Worm (Caenorhabditis elegans) whole organism, L3 larva: ENCODE measurements around the gene C36E6.8.
A peak's percentile ranks its signal among the peaks of the same experiment; 100 is the strongest.

Experiments used
- R02D3.7 ChIP-seq: fragments of 150-350 bp; optimal IDR thresholded peaks from 2 replicates; lab custom pipeline; 2014; ENCODE audit warnings: missing biosample characterization, missing genetic modification characterization
- aly-2 ChIP-seq: fragments of 150-350 bp; optimal IDR thresholded peaks from 2 replicates; lab custom pipeline; 2014; ENCODE audit warnings: missing biosample characterization, missing genetic modification characterization
- ama-1 ChIP-seq: fragments of 150-350 bp; optimal IDR thresholded peaks from 2 replicates; lab custom pipeline; 2018
- ceh-16 ChIP-seq: sonication (generic microtip); optimal IDR thresholded peaks from 2 replicates; lab custom pipeline; 2017; ENCODE audit warnings: missing biosample characterization, missing genetic modification characterization
- ceh-28 ChIP-seq: fragments of 150-350 bp; optimal IDR thresholded peaks from 2 replicates; lab custom pipeline; 2014; ENCODE audit warnings: missing biosample characterization, missing genetic modification reagents, missing genetic modification characterization
- ceh-9 ChIP-seq: sonication (generic microtip); optimal IDR thresholded peaks from 2 replicates; lab custom pipeline; 2018; ENCODE audit warnings: missing biosample characterization, missing genetic modification characterization
- egl-5 ChIP-seq: fragments of 150-350 bp; optimal IDR thresholded peaks from 2 replicates; lab custom pipeline; 2017; ENCODE audit warnings: missing biosample characterization, missing genetic modification reagents, missing genetic modification characterization, inconsistent platforms
- elt-2 ChIP-seq: sonication (generic microtip); optimal IDR thresholded peaks from 2 replicates; lab custom pipeline; 2016; ENCODE audit warnings: missing genetic modification reagents, mild to moderate bottlenecking, missing genetic modification characterization, missing compliant biosample characterization
- elt-3 ChIP-seq, 3 experiments: fragments of 150-350 bp in 1 of 3; sonication (generic microtip) in 2 of 3; optimal IDR thresholded peaks; 2 replicates in 2 of 3; 4 replicates in 1 of 3; lab custom pipeline; 2014 to 2017; ENCODE audit warnings: missing biosample characterization in 3 of 3, missing genetic modification characterization in 3 of 3
- fkh-10 ChIP-seq: sonication (generic microtip); optimal IDR thresholded peaks from 2 replicates; lab custom pipeline; 2017; ENCODE audit warnings: missing biosample characterization, missing genetic modification reagents, missing genetic modification characterization
- fkh-2 ChIP-seq: fragments of 150-350 bp; optimal IDR thresholded peaks from 2 replicates; lab custom pipeline; 2014; ENCODE audit warnings: missing biosample characterization, missing genetic modification reagents, missing genetic modification characterization
- fos-1 ChIP-seq: fragments of 150-350 bp; optimal IDR thresholded peaks from 2 replicates; lab custom pipeline; 2014; ENCODE audit warnings: missing biosample characterization, missing genetic modification characterization
- hmg-11 ChIP-seq: sonication (generic microtip); optimal IDR thresholded peaks from 2 replicates; lab custom pipeline; 2016; ENCODE audit warnings: missing genetic modification characterization, missing compliant biosample characterization
- jun-1 ChIP-seq: fragments of 150-350 bp; optimal IDR thresholded peaks from 2 replicates; lab custom pipeline; 2014; ENCODE audit warnings: missing biosample characterization, missing genetic modification reagents, missing genetic modification characterization
- lin-15B ChIP-seq: fragments of 150-350 bp; optimal IDR thresholded peaks from 2 replicates; lab custom pipeline; 2014; ENCODE audit warnings: missing biosample characterization, missing genetic modification characterization
- lin-39 ChIP-seq: fragments of 150-350 bp; optimal IDR thresholded peaks from 2 replicates; lab custom pipeline; 2018; ENCODE audit warnings: missing biosample characterization, missing genetic modification reagents, missing genetic modification characterization
- lsy-12 ChIP-seq: sonication (generic microtip); optimal IDR thresholded peaks from 2 replicates; lab custom pipeline; 2016; ENCODE audit warnings: mild to moderate bottlenecking, missing genetic modification characterization, missing compliant biosample characterization
- mml-1 ChIP-seq: fragments of 150-350 bp; sonication (generic microtip); optimal IDR thresholded peaks from 3 replicates; lab custom pipeline; 2014; ENCODE audit warnings: missing biosample characterization, missing genetic modification characterization
- nfya-1 ChIP-seq: sonication (generic microtip); optimal IDR thresholded peaks from 2 replicates; lab custom pipeline; 2017; ENCODE audit warnings: missing genetic modification characterization, mild to moderate bottlenecking, missing compliant biosample characterization, antibody characterized with exemption, moderate library complexity; ENCODE audit not compliant: insufficient read depth
- nhr-11 ChIP-seq: fragments of 150-350 bp; optimal IDR thresholded peaks from 2 replicates; lab custom pipeline; 2014; ENCODE audit warnings: missing biosample characterization, missing genetic modification characterization
- nhr-12 ChIP-seq: fragments of 150-350 bp; optimal IDR thresholded peaks from 2 replicates; lab custom pipeline; 2014; ENCODE audit warnings: missing biosample characterization, missing genetic modification characterization
- nhr-23 ChIP-seq: fragments of 150-350 bp; optimal IDR thresholded peaks from 2 replicates; lab custom pipeline; 2014; ENCODE audit warnings: missing biosample characterization, missing genetic modification reagents, missing genetic modification characterization
- nhr-25 ChIP-seq: sonication (generic microtip); optimal IDR thresholded peaks from 2 replicates; lab custom pipeline; 2017; ENCODE audit warnings: missing biosample characterization, missing genetic modification characterization
- nhr-28 ChIP-seq: fragments of 150-350 bp; optimal IDR thresholded peaks from 2 replicates; lab custom pipeline; 2014; ENCODE audit warnings: missing biosample characterization, missing genetic modification characterization
- nhr-43 ChIP-seq: sonication (generic microtip); optimal IDR thresholded peaks from 2 replicates; lab custom pipeline; 2016; ENCODE audit warnings: mild to moderate bottlenecking, missing genetic modification characterization, missing compliant biosample characterization; ENCODE audit not compliant: poor library complexity, severe bottlenecking
- nhr-77 ChIP-seq: fragments of 150-350 bp; optimal IDR thresholded peaks from 2 replicates; lab custom pipeline; 2014; ENCODE audit warnings: missing biosample characterization, missing genetic modification characterization
- pha-4 ChIP-seq: fragments of 150-350 bp; optimal IDR thresholded peaks from 2 replicates; lab custom pipeline; 2014; ENCODE audit warnings: missing biosample characterization, missing genetic modification reagents, missing genetic modification characterization
- sea-2 ChIP-seq: fragments of 150-350 bp; sonication (generic microtip); optimal IDR thresholded peaks from 4 replicates; lab custom pipeline; 2014; ENCODE audit warnings: missing biosample characterization, missing genetic modification reagents, missing genetic modification characterization
- skn-1 ChIP-seq: fragments of 150-350 bp; optimal IDR thresholded peaks from 2 replicates; lab custom pipeline; 2014; ENCODE audit warnings: missing biosample characterization, missing genetic modification characterization
- snpc-4 ChIP-seq: fragments of 150-350 bp; optimal IDR thresholded peaks from 2 replicates; lab custom pipeline; 2014; ENCODE audit warnings: missing biosample characterization, missing genetic modification characterization
- tbx-2 ChIP-seq: sonication (generic microtip); optimal IDR thresholded peaks from 2 replicates; lab custom pipeline; 2016; ENCODE audit warnings: mild to moderate bottlenecking, missing genetic modification characterization, missing compliant biosample characterization
- zag-1 ChIP-seq: fragments of 150-350 bp; optimal IDR thresholded peaks from 2 replicates; lab custom pipeline; 2014; ENCODE audit warnings: missing biosample characterization, missing genetic modification characterization
- ztf-11 ChIP-seq: fragments of 150-350 bp; optimal IDR thresholded peaks from 2 replicates; lab custom pipeline; 2014; ENCODE audit warnings: missing biosample characterization, missing genetic modification characterization
- ztf-4 ChIP-seq: fragments of 150-350 bp; optimal IDR thresholded peaks from 2 replicates; lab custom pipeline; 2014; ENCODE audit warnings: missing biosample characterization, missing genetic modification characterization

Gene C36E6.8

ce11 chrX:17438386-17438785, at the start of gene C36E6.8:
Gene C36E6.8, plus strand, starts transcription at chrX:17438686.
- TF ChIP-seq nhr-11 (tag; lab: Kevin White, UChicago) (no peak), elt-2 (tag; lab: Kevin White, UChicago) (no peak), tbx-2 (tag; lab: Kevin White, UChicago) (no peak), hmg-11 (tag; lab: Kevin White, UChicago) (no peak), ama-1 (lab: Kevin White, UChicago) (no peak), ceh-16 (tag; lab: Kevin White, UChicago) (no peak), nhr-25 (no peak), R02D3.7 (tag; lab: Kevin White, UChicago) (no peak), fkh-10 (GFP tag; lab: Kevin White, UChicago) (no peak)

ce11 chrX:17390531-17390930, 48.0 kb upstream of the C36E6.8 start:
- TF ChIP-seq ceh-28 (tag; lab: Kevin White, UChicago) (no peak), aly-2 (no peak), nhr-11 (tag; lab: Kevin White, UChicago) (no peak), hmg-11 (tag; lab: Kevin White, UChicago) (no peak), ceh-16 (tag; lab: Kevin White, UChicago) (no peak), ztf-11 (tag; lab: Kevin White, UChicago) (no peak), lin-39 (tag; lab: Kevin White, UChicago) (no peak)

ce11 chrX:17391515-17391914, 47.0 kb upstream of the C36E6.8 start, which contains the start of gene F10D7.5:
Gene F10D7.5, minus strand, starts transcription at chrX:17391615.
- TF ChIP-seq sea-2 = no peak
- TF ChIP-seq elt-3 (tag; optimal IDR thresholded peaks at IDR 0.05; lab: Kevin White, UChicago) = no peak
- no peak for TF ChIP-seq tbx-2 (tag; lab: Kevin White, UChicago)

ce11 chrX:17392182-17392581, 46.3 kb upstream of the C36E6.8 start:
- TF ChIP-seq ztf-4 (tag; lab: Kevin White, UChicago) = no peak
- TF ChIP-seq lin-39 (tag; lab: Kevin White, UChicago) = peak; percentile 59
- peak; percentile 51 for TF ChIP-seq elt-2 (tag; lab: Kevin White, UChicago)
- peak; percentile 92 for TF ChIP-seq pha-4 (tag; lab: Kevin White, UChicago)
- TF ChIP-seq fos-1 (tag; lab: Kevin White, UChicago) = no peak
- peak; percentile 69 for TF ChIP-seq fkh-10 (GFP tag; lab: Kevin White, UChicago)
- TF ChIP-seq ceh-9 (tag; lab: Kevin White, UChicago) = no peak
- no peak for TF ChIP-seq nhr-28 (tag; lab: Kevin White, UChicago)
- TF ChIP-seq jun-1 (tag; lab: Kevin White, UChicago) = peak; percentile 17
- TF ChIP-seq nhr-25 = peak; percentile 78
- peak; percentile 44 for TF ChIP-seq nhr-43 (tag; lab: Kevin White, UChicago)
- peak; percentile 82 for TF ChIP-seq hmg-11 (tag; lab: Kevin White, UChicago)
- TF ChIP-seq egl-5 (tag; lab: Kevin White, UChicago) = peak; percentile 12
- no peak for TF ChIP-seq sea-2
- TF ChIP-seq mml-1 (tag; lab: Kevin White, UChicago) = no peak
- TF ChIP-seq nhr-23 (tag; lab: Kevin White, UChicago) = peak; percentile 72
- TF ChIP-seq skn-1 (tag; lab: Kevin White, UChicago) = no peak
- no peak for TF ChIP-seq nhr-77 (tag; lab: Kevin White, UChicago)
- peak; percentile 62 for TF ChIP-seq nfya-1 (tag; lab: Kevin White, UChicago)
- peak; percentile 82 for TF ChIP-seq lin-15B (tag; lab: Kevin White, UChicago)
- no peak for TF ChIP-seq zag-1 (tag; lab: Kevin White, UChicago)
- peak; percentile 84 for TF ChIP-seq snpc-4 (tag; lab: Kevin White, UChicago)

ce11 chrX:17396456-17396855, 42.0 kb upstream of the C36E6.8 start, which contains the start of the genes vap-1 and F11C7.2:
Gene vap-1, minus strand, starts transcription at chrX:17396556.
Gene F11C7.2, plus strand, starts transcription at chrX:17396814.
- TF ChIP-seq fkh-2 (tag; lab: Kevin White, UChicago) (no peak), nhr-12 (tag; lab: Kevin White, UChicago) (no peak), aly-2 (no peak), lin-39 (tag; lab: Kevin White, UChicago) (no peak), mml-1 (tag; lab: Kevin White, UChicago) (no peak), ztf-4 (tag; lab: Kevin White, UChicago) (no peak), lsy-12 (tag; lab: Kevin White, UChicago) (no peak), pha-4 (tag; lab: Kevin White, UChicago) (no peak), ceh-16 (tag; lab: Kevin White, UChicago) (no peak)
